Worm (Caenorhabditis elegans) whole organism, young adult: ENCODE data around the gene frpr-9.

ENCODE experiments used
- F22D6.2 ChIP-seq: sonication (generic microtip); optimal IDR thresholded peaks from 2 replicates; lab custom pipeline; 2016; ENCODE audit warnings: mild to moderate bottlenecking, missing genetic modification characterization, missing compliant biosample characterization
- aptf-2 ChIP-seq: fragments of 200-800 bp; sonication (Bioruptor generic); conservative IDR thresholded peaks from 2 replicates; pipeline ENCODE4 v1.3.6; 2022; ENCODE audit warnings: missing genetic modification reagents, missing genetic modification characterization, missing compliant biosample characterization

- TF ChIP-seq F22D6.2 (tag; lab: Kevin White, UChicago) = no peak
- TF ChIP-seq aptf-2 = no peak
These were observed 37.1 kb upstream of the frpr-9 start, which contains the start of gene F17C11.6 for ce11 chrV:10954832-10955231.
